Worm (Caenorhabditis elegans) whole organism, young adult: ENCODE results near the gene ech-8.

ENCODE experiments used
- B0019.2 ChIP-seq: fragments of 200-800 bp; sonication (Bioruptor generic); conservative IDR thresholded peaks from 2 replicates; pipeline ENCODE4 v1.3.6; 2022; ENCODE audit warnings: missing genetic modification reagents, missing genetic modification characterization, missing compliant biosample characterization
- C06A6.2 ChIP-seq: fragments of 200-800 bp; sonication (Bioruptor generic); conservative IDR thresholded peaks from 2 replicates; pipeline ENCODE4 v1.3.6; 2022; ENCODE audit warnings: missing genetic modification characterization, missing compliant biosample characterization
- D2030.7 ChIP-seq: fragments of 200-800 bp; sonication (Bioruptor generic); IDR thresholded peaks from 2 replicates; pipeline ENCODE4 v1.3.6; 2022; ENCODE audit warnings: missing genetic modification reagents, missing genetic modification characterization, missing compliant biosample characterization
- F10E7.11 ChIP-seq: sonication (generic microtip); optimal IDR thresholded peaks from 2 replicates; lab custom pipeline; 2017; ENCODE audit warnings: mild to moderate bottlenecking, missing genetic modification characterization, moderate library complexity, missing compliant biosample characterization
- F22D6.2 ChIP-seq: sonication (generic microtip); optimal IDR thresholded peaks from 2 replicates; lab custom pipeline; 2016; ENCODE audit warnings: mild to moderate bottlenecking, missing genetic modification characterization, missing compliant biosample characterization
- F39B2.1 ChIP-seq: fragments of 200-800 bp; sonication (Bioruptor generic); IDR thresholded peaks from 2 replicates; pipeline ENCODE4 v1.3.6; 2022; ENCODE audit warnings: missing genetic modification reagents, missing genetic modification characterization, missing compliant biosample characterization
- F52B5.7 ChIP-seq: sonication (generic microtip); optimal IDR thresholded peaks from 2 replicates; lab custom pipeline; 2016; ENCODE audit warnings: mild to moderate bottlenecking, missing genetic modification characterization, missing compliant biosample characterization
- F55B11.4 ChIP-seq: sonication (generic microtip); optimal IDR thresholded peaks from 2 replicates; lab custom pipeline; 2016; ENCODE audit warnings: missing compliant biosample characterization, missing genetic modification characterization, borderline replicate concordance; ENCODE audit not compliant: insufficient read depth
- F57C9.4 ChIP-seq: sonication (generic microtip); optimal IDR thresholded peaks from 2 replicates; lab custom pipeline; 2017; ENCODE audit warnings: mild to moderate bottlenecking, missing genetic modification characterization, missing compliant biosample characterization
- K12H6.12 ChIP-seq: fragments of 200-800 bp; sonication (Bioruptor generic); optimal IDR thresholded peaks from 2 replicates; lab custom pipeline; 2018; ENCODE audit warnings: mild to moderate bottlenecking, missing genetic modification characterization, missing compliant biosample characterization
- Y53G8AR.9 ChIP-seq: fragments of 200-800 bp; sonication (Bioruptor generic); conservative IDR thresholded peaks from 2 replicates; pipeline ENCODE4 v1.3.6; 2022; ENCODE audit warnings: missing genetic modification reagents, missing genetic modification characterization, missing compliant biosample characterization
- ZK185.1 ChIP-seq: sonication (generic microtip); optimal IDR thresholded peaks from 2 replicates; lab custom pipeline; 2016; ENCODE audit warnings: mild to moderate bottlenecking, missing genetic modification characterization, missing compliant biosample characterization; ENCODE audit not compliant: poor library complexity, severe bottlenecking
- aptf-3 ChIP-seq: fragments of 200-800 bp; sonication (Bioruptor generic); IDR thresholded peaks from 2 replicates; pipeline ENCODE4 v1.3.6; 2022; ENCODE audit warnings: missing genetic modification characterization, missing compliant biosample characterization
- attf-6 ChIP-seq: fragments of 200-800 bp; sonication (Bioruptor generic); IDR thresholded peaks from 2 replicates; pipeline ENCODE4 v1.3.6; 2022; ENCODE audit warnings: missing genetic modification reagents, missing genetic modification characterization, missing compliant biosample characterization
- bed-2 ChIP-seq: fragments of 200-800 bp; sonication (Bioruptor generic); IDR thresholded peaks from 2 replicates; pipeline ENCODE4 v1.3.6; 2022; ENCODE audit warnings: missing genetic modification reagents, missing genetic modification characterization, missing compliant biosample characterization
- ceh-100 ChIP-seq: fragments of 200-800 bp; sonication (Bioruptor generic); IDR thresholded peaks from 2 replicates; pipeline ENCODE4 v1.3.6; 2022; ENCODE audit warnings: missing genetic modification reagents, missing genetic modification characterization, missing compliant biosample characterization
- ceh-27 ChIP-seq: fragments of 200-800 bp; sonication (Bioruptor generic); optimal IDR thresholded peaks from 2 replicates; lab custom pipeline; 2018; ENCODE audit warnings: mild to moderate bottlenecking, missing genetic modification characterization, moderate library complexity, missing compliant biosample characterization
- egl-18 ChIP-seq: fragments of 200-800 bp; sonication (Bioruptor generic); IDR thresholded peaks from 2 replicates; pipeline ENCODE4 v1.3.6; 2022; ENCODE audit warnings: missing genetic modification reagents, missing genetic modification characterization, missing compliant biosample characterization
- egl-44 ChIP-seq: fragments of 200-800 bp; sonication (Bioruptor generic); IDR thresholded peaks from 2 replicates; pipeline ENCODE4 v1.3.6; 2022; ENCODE audit warnings: missing genetic modification reagents, missing genetic modification characterization, missing compliant biosample characterization
- ets-4 ChIP-seq: fragments of 200-800 bp; sonication (Bioruptor generic); optimal IDR thresholded peaks from 2 replicates; lab custom pipeline; 2018; ENCODE audit warnings: mild to moderate bottlenecking, missing genetic modification characterization, missing compliant biosample characterization
- hlh-12 ChIP-seq: sonication (generic microtip); optimal IDR thresholded peaks from 2 replicates; lab custom pipeline; 2016; ENCODE audit warnings: missing genetic modification characterization, missing compliant biosample characterization
- hlh-26 ChIP-seq: fragments of 200-800 bp; sonication (Bioruptor generic); conservative IDR thresholded peaks from 2 replicates; pipeline ENCODE4 v1.3.6; 2022; ENCODE audit warnings: missing genetic modification reagents, missing genetic modification characterization, missing compliant biosample characterization
- hsf-1 ChIP-seq: fragments of 200-800 bp; sonication (Bioruptor generic); IDR thresholded peaks from 2 replicates; pipeline ENCODE4 v1.3.6; 2022; ENCODE audit warnings: missing genetic modification reagents, missing genetic modification characterization, missing compliant biosample characterization
- let-607 ChIP-seq, 2 experiments: fragments of 200-800 bp in 1 of 2; sonication (Bioruptor generic) in 1 of 2; sonication (generic microtip) in 1 of 2; optimal IDR thresholded peaks; 2 replicates each; lab custom pipeline; 2016 to 2018; ENCODE audit warnings: mild to moderate bottlenecking in 2 of 2, missing compliant biosample characterization in 2 of 2, missing genetic modification characterization in 2 of 2, moderate library complexity in 2 of 2, missing genotype in 1 of 2
- lin-40 ChIP-seq: sonication (generic microtip); optimal IDR thresholded peaks from 2 replicates; lab custom pipeline; 2016; ENCODE audit warnings: missing genetic modification characterization, mild to moderate bottlenecking, missing compliant biosample characterization, missing genotype, missing genetic modification reagents
- lin-54 ChIP-seq: fragments of 200-800 bp; sonication (Bioruptor generic); optimal IDR thresholded peaks from 2 replicates; lab custom pipeline; 2018; ENCODE audit warnings: mild to moderate bottlenecking, missing genetic modification characterization, missing compliant biosample characterization
- lsl-1 ChIP-seq: fragments of 200-800 bp; sonication (Bioruptor generic); optimal IDR thresholded peaks from 2 replicates; lab custom pipeline; 2018; ENCODE audit warnings: mild to moderate bottlenecking, missing genetic modification characterization, moderate library complexity, missing compliant biosample characterization
- lsy-27 ChIP-seq: sonication (generic microtip); optimal IDR thresholded peaks from 2 replicates; lab custom pipeline; 2017; ENCODE audit warnings: missing genetic modification characterization, mild to moderate bottlenecking, missing compliant biosample characterization, antibody characterized with exemption, missing genotype, borderline replicate concordance; ENCODE audit not compliant: insufficient read depth
- madf-6 ChIP-seq: fragments of 200-800 bp; sonication (Bioruptor generic); IDR thresholded peaks from 2 replicates; pipeline ENCODE4 v1.3.6; 2022; ENCODE audit warnings: missing genetic modification reagents, missing genetic modification characterization, missing compliant biosample characterization
- mcd-1 ChIP-seq: fragments of 200-800 bp; sonication (Bioruptor generic); IDR thresholded peaks from 2 replicates; pipeline ENCODE4 v1.3.6; 2022; ENCODE audit warnings: missing genetic modification reagents, missing genetic modification characterization, missing compliant biosample characterization
- mel-28 ChIP-seq: sonication (generic microtip); optimal IDR thresholded peaks from 2 replicates; lab custom pipeline; 2016; ENCODE audit warnings: borderline replicate concordance, mild to moderate bottlenecking, missing genetic modification characterization, missing compliant biosample characterization
- mes-4 ChIP-seq: sonication (generic microtip); optimal IDR thresholded peaks from 2 replicates; lab custom pipeline; 2016; ENCODE audit warnings: missing genotype, missing genetic modification characterization, missing compliant biosample characterization
- nfyb-1 ChIP-seq: fragments of 200-800 bp; sonication (Bioruptor generic); IDR thresholded peaks from 2 replicates; pipeline ENCODE4 v1.3.6; 2022; ENCODE audit warnings: missing genetic modification reagents, missing genetic modification characterization, missing compliant biosample characterization
- nhr-27 ChIP-seq: fragments of 200-800 bp; sonication (Bioruptor generic); optimal IDR thresholded peaks from 2 replicates; lab custom pipeline; 2018; ENCODE audit warnings: mild to moderate bottlenecking, missing genetic modification characterization, moderate library complexity, missing compliant biosample characterization
- pbrm-1 ChIP-seq: fragments of 200-800 bp; sonication (Bioruptor generic); IDR thresholded peaks from 2 replicates; pipeline ENCODE4 v1.3.6; 2022; ENCODE audit warnings: missing genetic modification reagents, missing genetic modification characterization, missing compliant biosample characterization
- rcor-1 ChIP-seq: fragments of 200-800 bp; sonication (Bioruptor generic); IDR thresholded peaks from 2 replicates; pipeline ENCODE4 v1.3.6; 2022; ENCODE audit warnings: missing genetic modification reagents, missing genetic modification characterization, missing compliant biosample characterization
- sdz-38 ChIP-seq: sonication (generic microtip); optimal IDR thresholded peaks from 2 replicates; lab custom pipeline; 2016; ENCODE audit warnings: missing genotype, missing genetic modification characterization, missing compliant biosample characterization
- snpc-1.1 ChIP-seq: sonication (generic microtip); optimal IDR thresholded peaks from 2 replicates; lab custom pipeline; 2017; ENCODE audit warnings: missing genetic modification characterization, mild to moderate bottlenecking, missing compliant biosample characterization, antibody characterized with exemption, moderate library complexity, missing genotype, missing genetic modification reagents; ENCODE audit not compliant: insufficient read depth
- snpc-1.3 ChIP-seq: sonication (generic microtip); optimal IDR thresholded peaks from 2 replicates; lab custom pipeline; 2017; ENCODE audit warnings: missing genetic modification characterization, mild to moderate bottlenecking, missing compliant biosample characterization, antibody characterized with exemption, moderate library complexity, missing genotype, missing genetic modification reagents; ENCODE audit not compliant: insufficient read depth
- somi-1 ChIP-seq: fragments of 200-800 bp; sonication (Bioruptor generic); optimal IDR thresholded peaks from 2 replicates; lab custom pipeline; 2018; ENCODE audit warnings: mild to moderate bottlenecking, missing genetic modification characterization, missing compliant biosample characterization
- sptf-2 ChIP-seq: fragments of 200-800 bp; sonication (Bioruptor generic); optimal IDR thresholded peaks from 2 replicates; lab custom pipeline; 2018; ENCODE audit warnings: mild to moderate bottlenecking, missing genetic modification characterization, missing compliant biosample characterization
- tbx-9 ChIP-seq: sonication (generic microtip); optimal IDR thresholded peaks from 2 replicates; lab custom pipeline; 2016; ENCODE audit warnings: borderline replicate concordance, missing genetic modification characterization, inconsistent platforms, missing compliant biosample characterization
- xnd-1 ChIP-seq: sonication (generic microtip); optimal IDR thresholded peaks from 2 replicates; lab custom pipeline; 2016; ENCODE audit warnings: missing genotype, missing genetic modification reagents, missing genetic modification characterization, missing compliant biosample characterization
- ztf-26 ChIP-seq: sonication (generic microtip); optimal IDR thresholded peaks from 2 replicates; lab custom pipeline; 2017; ENCODE audit warnings: missing genetic modification characterization, missing compliant biosample characterization
- ztf-28 ChIP-seq: fragments of 200-800 bp; sonication (Bioruptor generic); IDR thresholded peaks from 2 replicates; pipeline ENCODE4 v1.3.6; 2022; ENCODE audit warnings: missing genetic modification reagents, missing genetic modification characterization, missing compliant biosample characterization
- ztf-3 ChIP-seq: fragments of 200-800 bp; sonication (Bioruptor generic); optimal IDR thresholded peaks from 2 replicates; lab custom pipeline; 2018; ENCODE audit warnings: mild to moderate bottlenecking, missing genetic modification characterization, missing compliant biosample characterization
- ztf-6 ChIP-seq: fragments of 200-800 bp; sonication (Bioruptor generic); IDR thresholded peaks from 2 replicates; pipeline ENCODE4 v1.3.6; 2022; ENCODE audit warnings: missing genetic modification reagents, missing genetic modification characterization, missing compliant biosample characterization

ech-8 gene

ce11 chrIV:10245666-10246210 is 6.8 kb upstream of the ech-8 start, which contains the start of gene F01G10.10 (continued):
- peak; percentile 49 for TF ChIP-seq rcor-1
- TF ChIP-seq egl-18: no peak
- peak; percentile 48; the same call in 1 of the 2 replicates for TF ChIP-seq attf-6 (GFP tag; lab: Robert Waterston, UW)
- TF ChIP-seq hlh-12 (tag; lab: Kevin White, UChicago): no peak
- no peak for TF ChIP-seq egl-44 (GFP tag; lab: Robert Waterston, UW)
- TF ChIP-seq F39B2.1: no peak
- no peak for TF ChIP-seq ceh-27
- TF ChIP-seq F52B5.7: no peak
- TF ChIP-seq F22D6.2 (tag; lab: Kevin White, UChicago): no peak
- TF ChIP-seq xnd-1 (tag; lab: Kevin White, UChicago): no peak
- TF ChIP-seq nfyb-1 (GFP tag; lab: Robert Waterston, UW): peak; percentile 10; the same call in 1 of the 2 replicates
- peak; percentile 30 for TF ChIP-seq lin-54 (GFP tag; lab: Kevin White, UChicago)
- peak; percentile 18 for TF ChIP-seq F10E7.11 (tag; lab: Kevin White, UChicago)
- no peak for TF ChIP-seq ets-4 (GFP tag; lab: Kevin White, UChicago)
- TF ChIP-seq C06A6.2 (GFP tag; lab: Robert Waterston, UW): no peak
- peak; percentile 54; the same call in 1 of the 2 replicates for TF ChIP-seq Y53G8AR.9 (GFP tag; lab: Robert Waterston, UW)
- TF ChIP-seq B0019.2 (GFP tag; lab: Robert Waterston, UW): no peak
- TF ChIP-seq F57C9.4 (tag; lab: Kevin White, UChicago): no peak
- no peak for TF ChIP-seq sdz-38
- no peak for TF ChIP-seq ceh-100 (GFP tag; lab: Robert Waterston, UW)
- no peak for TF ChIP-seq tbx-9 (tag; lab: Kevin White, UChicago)
- no peak for TF ChIP-seq ZK185.1
- no peak for TF ChIP-seq F55B11.4 (tag; lab: Kevin White, UChicago)
- TF ChIP-seq nhr-27 (tag; lab: Kevin White, UChicago): no peak
- no peak for TF ChIP-seq ztf-6 (GFP tag; lab: Robert Waterston, UW)
- no peak for TF ChIP-seq ztf-28 (GFP tag; lab: Robert Waterston, UW)
- TF ChIP-seq ztf-26 (tag; lab: Kevin White, UChicago): peak; percentile 7
- TF ChIP-seq lin-40 (tag; lab: Kevin White, UChicago): peak; percentile 20
- TF ChIP-seq hsf-1 (GFP tag; lab: Robert Waterston, UW): 0 out of 2 replicates have a peak, but pooled peaks have one; percentile 63
- TF ChIP-seq madf-6 (GFP tag; lab: Robert Waterston, UW): peak; percentile 74
- TF ChIP-seq snpc-1.1 (tag; lab: Kevin White, UChicago): no peak
- TF ChIP-seq mcd-1 (GFP tag; lab: Robert Waterston, UW): no peak
- TF ChIP-seq lsy-27 (tag; lab: Kevin White, UChicago): no peak
- no peak for TF ChIP-seq aptf-3
- no peak for TF ChIP-seq ztf-3
- no peak for TF ChIP-seq lsl-1 (GFP tag; lab: Kevin White, UChicago)
- TF ChIP-seq let-607 (tag; optimal IDR thresholded peaks at IDR 0.05; lab: Kevin White, UChicago): peak in 1 of 2 experiments; percentile 26
- TF ChIP-seq somi-1 (GFP tag; lab: Kevin White, UChicago): no peak
- TF ChIP-seq snpc-1.3 (tag; lab: Kevin White, UChicago): no peak
- peak; percentile 43 for TF ChIP-seq D2030.7
- TF ChIP-seq pbrm-1: no peak
- no peak for TF ChIP-seq K12H6.12
- no peak for TF ChIP-seq mel-28 (tag; lab: Kevin White, UChicago)
- TF ChIP-seq mes-4: no peak
- TF ChIP-seq hlh-26 (GFP tag; lab: Robert Waterston, UW): no peak
- TF ChIP-seq bed-2 (GFP tag; lab: Robert Waterston, UW): no peak
- no peak for TF ChIP-seq sptf-2 (GFP tag; lab: Kevin White, UChicago)
